Fruit fly (Drosophila melanogaster): Measurements from ENCODE around the gene Chs2.

DNA sequence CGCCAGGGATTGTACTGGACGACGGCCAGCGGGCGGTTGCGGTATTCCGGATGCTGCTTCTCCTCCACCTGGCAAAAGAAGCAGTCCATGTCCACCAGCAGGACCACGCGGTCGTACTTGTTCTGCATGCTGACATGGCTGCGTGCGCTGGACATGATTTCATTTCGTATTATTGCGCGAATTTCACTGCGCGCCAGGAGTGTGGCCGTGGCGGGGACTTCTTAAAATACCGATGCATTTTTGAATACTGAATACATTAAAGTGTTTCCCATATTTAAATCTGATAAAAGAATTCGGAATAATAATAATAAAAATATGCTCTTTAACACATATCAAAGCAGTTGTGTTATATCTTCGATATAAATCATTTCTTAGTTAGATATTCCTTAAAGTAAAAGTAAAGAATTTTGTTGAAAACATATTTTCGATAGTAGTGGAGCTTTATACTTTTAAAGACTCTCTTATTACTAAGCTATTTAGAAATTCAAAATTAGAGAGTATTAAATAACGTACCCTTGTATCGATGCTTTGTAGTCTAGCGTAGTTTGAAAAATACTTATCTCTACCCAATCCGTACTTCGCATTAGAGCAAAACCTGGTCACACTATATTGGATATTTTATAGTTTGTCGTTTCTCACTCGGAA is 20.5 kb upstream of the Chs2 start, which contains the start of the genes PolH and CG14562:
- no peak for TF ChIP-seq EcR (GFP tag; optimal IDR thresholded peaks at IDR 0.05)
- TF ChIP-seq Dll (optimal IDR thresholded peaks at IDR 0.05): no peak
- no peak for TF ChIP-seq CG8478 (optimal IDR thresholded peaks at IDR 0.05)
- TF ChIP-seq usp (GFP tag; optimal IDR thresholded peaks at IDR 0.05): no peak

All from whole organism.